Fruit fly (Drosophila melanogaster) whole organism: ENCODE results near the gene capt.
A peak's percentile ranks its signal among the peaks of the same experiment; 100 is the strongest.

ENCODE experiments used
- CG8478 ChIP-seq: fragments of >200 bp; optimal IDR thresholded peaks from 2 replicates; lab custom pipeline; 2018; ENCODE audit warnings: inconsistent platforms
- Dll ChIP-seq: fragments of >200 bp; optimal IDR thresholded peaks from 2 replicates; lab custom pipeline; 2017
- EcR ChIP-seq, 2 experiments: fragments of >200 bp; optimal IDR thresholded peaks; 2 replicates each; lab custom pipeline; 2017; ENCODE audit warnings: missing biosample characterization in 2 of 2, missing genetic modification characterization in 2 of 2, missing genetic modification reagents in 2 of 2
- pan ChIP-seq: fragments of >200 bp; optimal IDR thresholded peaks from 2 replicates; lab custom pipeline; 2017
- psq ChIP-seq: fragments of >200 bp; optimal IDR thresholded peaks from 2 replicates; lab custom pipeline; 2017
- usp ChIP-seq: fragments of >200 bp; optimal IDR thresholded peaks from 2 replicates; lab custom pipeline; 2017; ENCODE audit warnings: missing biosample characterization, missing genetic modification characterization, mixed read lengths

Gene capt

DNA sequence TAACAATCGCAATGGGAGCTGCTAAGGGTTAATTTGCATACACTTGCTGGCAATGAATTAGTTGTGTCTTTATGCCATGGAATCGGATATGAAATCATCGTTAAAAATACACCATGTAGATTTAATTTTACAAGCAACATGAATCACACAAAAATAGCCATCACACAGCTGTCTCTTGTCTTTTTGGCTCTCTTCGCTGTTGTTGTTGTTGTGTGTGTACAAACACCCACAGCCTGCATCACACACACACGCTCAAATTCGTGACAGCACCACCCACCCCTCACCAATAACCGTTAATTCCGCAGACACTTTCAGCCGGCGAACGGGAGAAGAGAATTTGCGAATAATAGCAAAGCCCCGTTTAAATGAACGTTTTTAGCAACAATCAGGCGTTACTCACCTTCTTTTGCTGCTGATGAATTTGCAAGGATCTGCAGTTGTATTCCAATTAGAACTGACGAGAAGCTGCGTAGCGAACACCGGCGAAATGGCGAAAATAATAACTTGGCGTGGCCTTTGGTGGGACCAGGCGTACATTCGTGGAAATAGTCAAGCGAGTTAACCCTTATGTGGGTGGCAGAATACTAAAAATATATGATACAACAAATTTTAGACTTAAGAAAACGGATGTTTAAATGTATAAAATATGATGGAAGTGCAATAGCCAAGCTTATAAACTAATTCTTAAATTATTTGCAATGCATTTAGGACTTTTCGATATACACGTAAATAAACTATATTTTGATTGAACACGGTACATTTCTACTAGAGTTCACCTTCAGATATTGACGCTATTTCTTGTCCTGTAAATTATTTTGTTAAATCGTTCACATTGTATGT, at the start of gene capt:
Gene capt, minus strand, starts transcription at position 584 of the 840 bp plus-strand sequence.
- TF ChIP-seq usp (GFP tag; lab: Kevin White, UChicago) (no peak), Dll (lab: Kevin White, UChicago) (no peak), pan (no peak), psq (no peak), EcR (GFP tag; optimal IDR thresholded peaks at IDR 0.05; lab: Kevin White, UChicago) (no peak)

DNA sequence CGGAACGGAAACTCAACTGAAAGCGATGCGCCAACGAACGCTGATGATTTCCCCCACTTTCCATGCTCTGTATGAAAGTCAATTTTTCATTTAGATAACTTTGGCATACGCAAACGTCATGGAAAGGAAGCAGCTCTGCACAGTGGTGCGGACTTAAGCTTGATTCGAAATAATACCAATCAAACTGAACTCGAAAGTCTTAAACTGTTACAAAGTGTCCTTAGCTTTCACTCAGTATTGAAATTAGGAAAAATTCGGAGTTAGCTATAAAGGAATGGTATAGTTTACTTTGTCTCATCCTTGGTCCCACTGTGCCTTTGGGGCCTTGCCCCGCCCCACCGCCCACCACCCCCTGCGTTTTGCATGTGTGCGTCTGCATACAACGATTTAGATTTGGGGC, 49.4 kb upstream of the capt start:
- no peak for TF ChIP-seq pan
- TF ChIP-seq usp (GFP tag; lab: Kevin White, UChicago): no peak
- no peak for TF ChIP-seq CG8478 (lab: Kevin White, UChicago)
- no peak for TF ChIP-seq psq
- TF ChIP-seq Dll (lab: Kevin White, UChicago): no peak
- TF ChIP-seq EcR (GFP tag; optimal IDR thresholded peaks at IDR 0.05; lab: Kevin White, UChicago): no peak

DNA sequence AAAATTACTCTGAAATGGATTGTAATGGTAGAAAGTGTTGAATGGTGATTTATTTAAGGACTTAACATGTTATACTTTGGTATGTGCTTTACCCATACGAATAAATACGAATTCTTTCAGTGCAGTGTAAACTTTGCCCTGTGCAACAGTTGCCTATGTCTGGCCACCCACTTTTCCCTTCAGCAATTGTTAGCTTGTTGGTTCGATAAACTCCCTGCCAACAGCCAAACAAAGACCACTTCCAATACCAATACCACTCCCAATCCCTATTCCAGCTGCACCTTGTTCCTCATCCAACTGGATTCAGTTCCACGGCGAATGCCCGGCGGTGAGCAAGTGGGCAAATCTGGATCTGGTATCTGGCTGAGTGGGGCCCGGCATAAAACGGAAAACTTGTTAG, 45.9 kb upstream of the capt start, which contains the start of gene CG14342:
Gene CG14342, plus strand, starts transcription at position 301 of the 400 bp plus-strand sequence.
- no peak for TF ChIP-seq Dll (lab: Kevin White, UChicago)
- TF ChIP-seq pan: no peak
- no peak for TF ChIP-seq CG8478 (lab: Kevin White, UChicago)
- TF ChIP-seq psq: no peak
- no peak for TF ChIP-seq EcR (GFP tag; optimal IDR thresholded peaks at IDR 0.05; lab: Kevin White, UChicago)
- TF ChIP-seq usp (GFP tag; lab: Kevin White, UChicago): no peak

DNA sequence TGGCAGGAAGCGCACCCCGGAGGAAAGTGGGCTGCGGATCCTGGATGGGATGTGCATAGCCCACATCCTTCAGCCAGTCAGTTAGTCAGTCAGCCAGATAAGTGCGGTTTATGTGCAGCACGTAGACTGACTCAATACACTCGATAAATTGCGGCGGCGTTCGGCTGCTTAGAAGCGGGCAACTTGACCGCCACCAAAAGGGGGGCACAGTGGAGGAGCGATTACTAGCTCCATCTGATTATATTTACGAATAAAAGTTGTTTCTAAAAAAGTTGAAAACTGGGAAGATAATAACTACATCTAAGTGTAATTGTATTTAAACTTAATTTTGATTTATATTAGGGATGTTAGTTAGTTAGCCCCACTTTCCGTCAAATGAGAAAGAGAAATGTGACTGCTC, 44.4 kb upstream of the capt start:
- TF ChIP-seq pan: no peak
- no peak for TF ChIP-seq psq
- TF ChIP-seq CG8478 (lab: Kevin White, UChicago): no peak
- TF ChIP-seq EcR (GFP tag; optimal IDR thresholded peaks at IDR 0.05; lab: Kevin White, UChicago): no peak
- no peak for TF ChIP-seq usp (GFP tag; lab: Kevin White, UChicago)
- TF ChIP-seq Dll (lab: Kevin White, UChicago): no peak

DNA sequence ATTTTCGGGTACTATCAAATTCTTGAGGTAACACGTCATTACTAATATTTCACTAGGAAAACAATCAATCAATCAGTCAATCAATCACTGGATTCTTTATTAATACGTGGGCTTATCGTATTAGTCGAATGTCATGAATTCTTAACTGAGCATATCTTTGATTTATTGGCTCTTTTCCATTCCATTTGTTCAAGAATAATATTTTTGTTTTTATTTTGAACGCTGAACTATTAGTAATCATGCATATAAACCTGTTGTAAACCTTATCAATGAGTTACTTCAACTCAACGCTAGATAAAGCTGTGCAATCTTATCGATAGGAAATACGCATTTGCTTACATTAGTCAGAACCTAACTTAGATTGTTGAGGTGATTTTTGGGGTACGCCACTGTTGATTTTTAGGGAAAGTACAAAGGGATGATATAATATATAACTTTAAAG, 43.4 kb upstream of the capt start:
- no peak for TF ChIP-seq usp (GFP tag; lab: Kevin White, UChicago)
- TF ChIP-seq psq: no peak
- TF ChIP-seq pan: no peak
- no peak for TF ChIP-seq EcR (GFP tag; optimal IDR thresholded peaks at IDR 0.05; lab: Kevin White, UChicago)
- TF ChIP-seq CG8478 (lab: Kevin White, UChicago): no peak
- no peak for TF ChIP-seq Dll (lab: Kevin White, UChicago)

DNA sequence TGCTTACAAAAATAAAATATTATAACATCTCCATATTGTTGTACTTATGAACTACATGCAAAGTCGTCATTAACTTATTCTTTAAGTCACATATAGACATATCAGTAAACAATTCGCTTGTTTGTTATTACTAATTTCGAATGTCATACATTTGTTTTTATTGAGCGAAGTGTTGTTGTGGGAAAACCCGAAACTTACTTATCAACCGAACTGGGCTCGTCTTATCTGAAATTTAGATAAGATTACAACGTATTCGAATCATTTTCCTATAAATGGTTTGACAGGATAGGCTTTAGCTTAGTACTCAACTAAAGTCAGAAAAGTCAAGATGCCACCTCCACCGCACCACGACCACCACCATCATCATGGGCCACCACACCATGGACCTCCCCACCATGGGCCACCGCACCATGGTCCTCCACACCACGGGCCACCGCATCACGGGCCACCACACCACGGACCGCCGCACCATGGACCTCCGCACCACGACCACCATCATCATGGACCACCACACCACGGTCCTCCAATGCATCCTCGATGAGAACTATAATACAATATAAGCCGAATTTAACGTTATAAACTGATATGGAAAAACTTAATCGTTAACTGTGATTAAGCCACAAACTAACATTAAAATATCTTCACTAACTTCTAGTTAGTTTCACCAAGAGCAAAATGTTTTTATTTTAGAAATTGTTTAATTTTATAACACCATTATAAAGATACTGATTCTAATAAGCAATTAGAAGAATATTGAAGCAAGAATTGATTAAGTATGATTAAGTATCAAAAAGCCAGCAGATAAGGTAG, 42.1 kb upstream of the capt start, which contains the start of the genes CG43349 and CG5011:
Gene CG43349, plus strand, starts transcription at position 294 of the 810 bp plus-strand sequence.
Gene CG5011, plus strand, starts transcription at position 760 of the 810 bp plus-strand sequence.
- TF ChIP-seq CG8478 (lab: Kevin White, UChicago): no peak
- no peak for TF ChIP-seq EcR (GFP tag; optimal IDR thresholded peaks at IDR 0.05; lab: Kevin White, UChicago)
- no peak for TF ChIP-seq psq
- no peak for TF ChIP-seq Dll (lab: Kevin White, UChicago)
- TF ChIP-seq pan: no peak
- no peak for TF ChIP-seq usp (GFP tag; lab: Kevin White, UChicago)

DNA sequence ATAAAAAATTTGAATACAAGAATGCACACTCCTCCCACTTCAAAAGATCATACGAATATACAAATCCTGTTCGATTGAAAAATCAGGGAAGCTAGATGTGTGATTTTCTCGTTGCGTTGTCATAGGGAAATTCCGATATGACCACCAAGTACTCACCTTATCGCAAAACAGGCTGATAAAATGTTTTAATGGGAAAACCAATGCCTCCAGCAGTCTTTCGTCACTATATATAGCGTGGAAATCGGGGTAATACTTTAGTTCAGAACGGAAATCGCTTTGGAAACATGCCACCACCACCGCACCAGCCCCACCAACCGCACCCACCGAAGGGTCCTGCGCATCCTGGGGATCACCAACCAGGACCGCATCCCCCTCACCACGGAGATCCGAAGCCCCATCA, 41.1 kb upstream of the capt start, which contains the start of the genes CG5139 and CG43348:
Gene CG5139, minus strand, starts transcription at position 101 of the 400 bp plus-strand sequence.
Gene CG43348, plus strand, starts transcription at position 247 of the 400 bp plus-strand sequence.
- TF ChIP-seq EcR (GFP tag; optimal IDR thresholded peaks at IDR 0.05; lab: Kevin White, UChicago): no peak
- TF ChIP-seq CG8478 (lab: Kevin White, UChicago): no peak
- TF ChIP-seq usp (GFP tag; lab: Kevin White, UChicago): no peak
- no peak for TF ChIP-seq pan
- TF ChIP-seq Dll (lab: Kevin White, UChicago): no peak
- no peak for TF ChIP-seq psq

DNA sequence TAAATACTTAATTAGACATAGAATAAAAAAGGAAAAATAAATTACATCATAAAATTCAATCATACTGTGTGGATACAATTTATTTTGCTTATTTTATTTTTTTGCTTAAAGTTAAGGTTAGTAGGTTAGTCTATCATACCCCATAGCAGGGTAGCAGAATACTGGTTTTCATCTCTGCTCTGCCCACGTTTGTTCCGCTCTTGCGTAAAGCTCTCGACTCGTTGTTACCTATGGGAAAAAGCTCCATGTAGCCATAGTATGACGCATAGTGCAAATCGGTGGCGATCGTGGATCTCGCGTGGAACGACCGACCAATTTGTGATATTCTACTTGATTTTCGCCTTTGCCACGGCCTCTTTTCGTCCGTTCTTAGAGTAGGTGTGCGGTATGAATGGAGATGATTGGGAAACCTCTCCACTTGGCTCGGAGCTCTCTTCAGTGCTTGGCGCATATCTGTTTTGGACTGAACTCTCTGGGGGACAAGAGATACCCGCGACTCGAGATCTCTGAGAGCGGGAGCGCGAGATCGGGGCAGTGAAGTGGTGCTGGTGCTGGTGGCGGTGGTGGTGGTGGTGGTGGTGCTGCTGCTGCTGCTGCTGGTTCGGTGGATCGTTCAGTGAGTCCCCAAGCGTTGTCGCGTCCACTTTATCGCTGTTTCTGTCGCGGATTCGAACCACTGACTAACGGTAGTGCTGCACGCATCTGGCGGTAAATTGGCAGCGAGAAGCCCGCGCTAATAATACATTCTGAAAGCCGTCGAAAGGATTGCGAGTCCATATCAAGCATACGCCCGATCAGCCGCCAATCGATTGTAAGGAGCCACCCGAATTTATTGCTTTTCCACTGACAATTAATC, 27.8 kb upstream of the capt start, which contains the start of gene CG5001:
Gene CG5001, plus strand, starts transcription at position 116 of the 856 bp plus-strand sequence.
- TF ChIP-seq Dll (lab: Kevin White, UChicago) (peak; percentile 95), usp (GFP tag; lab: Kevin White, UChicago) (no peak), psq (no peak), CG8478 (lab: Kevin White, UChicago) (no peak), pan (peak; percentile 86), EcR (GFP tag; optimal IDR thresholded peaks at IDR 0.05; lab: Kevin White, UChicago) (no peak)

DNA sequence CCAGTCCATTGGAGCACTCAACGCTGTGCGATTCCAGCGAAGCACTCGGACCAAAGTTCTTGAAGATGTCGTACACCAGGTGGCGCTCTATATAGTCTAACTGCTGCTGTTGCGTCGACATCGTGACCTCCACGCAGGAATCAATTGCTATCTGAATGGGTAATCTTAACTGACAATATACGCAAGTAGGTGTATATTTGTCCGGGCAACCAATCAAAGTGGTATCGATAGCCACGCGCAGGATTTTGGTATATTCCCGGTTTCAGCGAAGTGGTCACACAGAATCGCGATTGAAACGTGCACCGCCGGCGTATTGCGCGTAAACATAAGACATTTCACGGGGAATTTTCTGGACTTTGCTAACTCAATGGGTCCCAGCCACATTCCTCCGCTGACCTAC, 25.7 kb upstream of the capt start, which contains the start of the genes CG5126 and Tgt:
Gene CG5126, minus strand, starts transcription at position 222 of the 400 bp plus-strand sequence.
Gene Tgt, plus strand, starts transcription at position 267 of the 400 bp plus-strand sequence.
- TF ChIP-seq usp (GFP tag; lab: Kevin White, UChicago): no peak
- TF ChIP-seq EcR (GFP tag; optimal IDR thresholded peaks at IDR 0.05; lab: Kevin White, UChicago): no peak
- no peak for TF ChIP-seq CG8478 (lab: Kevin White, UChicago)

DNA sequence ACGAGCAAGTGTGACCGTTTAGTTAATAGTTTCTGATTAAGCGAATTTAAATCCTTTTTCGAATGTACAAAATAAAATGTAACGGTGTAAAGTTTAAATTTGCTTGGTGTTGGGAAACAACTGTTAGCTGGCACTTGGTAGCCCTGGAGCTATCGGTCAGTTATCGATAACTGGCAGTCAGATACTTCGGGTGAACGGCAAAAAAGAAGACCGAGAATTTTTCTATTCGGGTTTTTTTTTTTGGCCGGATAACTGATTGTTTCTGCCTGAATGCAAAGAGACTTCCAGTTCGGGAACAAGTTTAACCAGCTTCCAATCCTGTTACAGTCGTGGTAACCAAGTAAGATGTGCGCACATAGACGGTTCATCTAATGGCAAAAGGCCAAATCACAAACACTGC, 19.5 kb upstream of the capt start, which contains the start of gene CG4896:
Gene CG4896, plus strand, starts transcription at position 169 of the 400 bp plus-strand sequence.
- TF ChIP-seq Dll (lab: Kevin White, UChicago): no peak
- TF ChIP-seq CG8478 (lab: Kevin White, UChicago): no peak
- no peak for TF ChIP-seq usp (GFP tag; lab: Kevin White, UChicago)
- TF ChIP-seq EcR (GFP tag; optimal IDR thresholded peaks at IDR 0.05; lab: Kevin White, UChicago): no peak
- TF ChIP-seq pan: no peak
- TF ChIP-seq psq: no peak
